Fruit fly (Drosophila melanogaster) whole organism, embryonic: ENCODE measurements around the gene CG15152.

Experiments
- ATbp ChIP-seq: fragments of 200-800 bp; sonication (Bioruptor generic); optimal IDR thresholded peaks from 2 replicates; lab custom pipeline; 2017; ENCODE audit warnings: missing biosample characterization, mild to moderate bottlenecking, missing genetic modification characterization, missing genetic modification reagents
- Atf-2 ChIP-seq: fragments of 200-800 bp; sonication (Bioruptor generic); optimal IDR thresholded peaks from 2 replicates; lab custom pipeline; 2016; ENCODE audit warnings: missing biosample characterization, missing genetic modification characterization
- Bgb ChIP-seq: fragments of 200-800 bp; sonication (Bioruptor generic); IDR thresholded peaks from 2 replicates; pipeline ENCODE4 v1.3.6; 2022; ENCODE audit warnings: missing biosample characterization, missing genetic modification characterization; ENCODE audit not compliant: partially characterized antibody
- Blimp-1 ChIP-seq: fragments of 200-800 bp; sonication (Bioruptor generic); optimal IDR thresholded peaks from 3 replicates; lab custom pipeline; 2018; ENCODE audit warnings: missing biosample characterization, missing genetic modification characterization, mild to moderate bottlenecking, moderate library complexity, missing genetic modification reagents
- CG10366 ChIP-seq: fragments of 200-800 bp; sonication (Bioruptor generic); IDR thresholded peaks from 2 replicates; pipeline ENCODE4 v1.3.6; 2022; ENCODE audit warnings: missing biosample characterization, missing genetic modification characterization
- CG11398 ChIP-seq: fragments of 200-800 bp; sonication (Bioruptor generic); optimal IDR thresholded peaks from 2 replicates; lab custom pipeline; 2016; ENCODE audit warnings: missing biosample characterization, missing genetic modification characterization
- CG11504 ChIP-seq: fragments of 200-800 bp; sonication (Bioruptor generic); optimal IDR thresholded peaks from 3 replicates; lab custom pipeline; 2019; ENCODE audit warnings: missing biosample characterization, mild to moderate bottlenecking, missing genetic modification characterization, moderate library complexity
- CG12299 ChIP-seq: fragments of 200-800 bp; sonication (Bioruptor generic); optimal IDR thresholded peaks from 2 replicates; lab custom pipeline; 2018; ENCODE audit warnings: missing biosample characterization, mild to moderate bottlenecking, missing genetic modification characterization
- CG12942 ChIP-seq: fragments of 200-800 bp; sonication (Bioruptor generic); optimal IDR thresholded peaks from 3 replicates; lab custom pipeline; 2016; ENCODE audit warnings: missing biosample characterization, missing genetic modification characterization
- CG13624 ChIP-seq: fragments of 200-800 bp; sonication (Bioruptor generic); optimal IDR thresholded peaks from 2 replicates; lab custom pipeline; 2016; ENCODE audit warnings: missing biosample characterization, missing genetic modification characterization
- CG1602 ChIP-seq: fragments of 200-800 bp; sonication (Bioruptor generic); optimal IDR thresholded peaks from 3 replicates; lab custom pipeline; 2016; ENCODE audit warnings: missing biosample characterization, missing genetic modification characterization
- CG18619 ChIP-seq: fragments of 200-800 bp; sonication (Bioruptor generic); optimal IDR thresholded peaks from 3 replicates; lab custom pipeline; 2017; ENCODE audit warnings: missing biosample characterization, mild to moderate bottlenecking, missing genetic modification characterization
- CG3407 ChIP-seq: fragments of 200-800 bp; sonication (Bioruptor generic); optimal IDR thresholded peaks from 2 replicates; lab custom pipeline; 2018; ENCODE audit warnings: missing biosample characterization, mild to moderate bottlenecking, missing genetic modification characterization
- CG3838 ChIP-seq: fragments of 200-800 bp; sonication (Bioruptor generic); optimal IDR thresholded peaks from 3 replicates; lab custom pipeline; 2016; ENCODE audit warnings: missing biosample characterization, missing genetic modification characterization
- CG4707 ChIP-seq: fragments of 200-800 bp; sonication (Bioruptor generic); optimal IDR thresholded peaks from 2 replicates; lab custom pipeline; 2018; ENCODE audit warnings: missing biosample characterization, mild to moderate bottlenecking, missing genetic modification characterization, moderate library complexity
- CG5180 ChIP-seq: fragments of 200-800 bp; sonication (Bioruptor generic); optimal IDR thresholded peaks from 3 replicates; lab custom pipeline; 2017; ENCODE audit warnings: missing biosample characterization, missing genetic modification characterization, mild to moderate bottlenecking, moderate library complexity, missing genetic modification reagents
- CG6175 ChIP-seq: fragments of 200-800 bp; sonication (Bioruptor generic); IDR thresholded peaks from 3 replicates; pipeline ENCODE4 v1.3.6; 2022; ENCODE audit warnings: missing biosample characterization, missing genetic modification characterization
- CG6765 ChIP-seq: fragments of 200-800 bp; sonication (Bioruptor generic); optimal IDR thresholded peaks from 3 replicates; lab custom pipeline; 2017; ENCODE audit warnings: missing biosample characterization, mild to moderate bottlenecking, missing genetic modification characterization
- CG8478 ChIP-seq: fragments of >200 bp; optimal IDR thresholded peaks from 2 replicates; lab custom pipeline; 2018
- CG9727 ChIP-seq: fragments of 200-800 bp; sonication (Bioruptor generic); optimal IDR thresholded peaks from 3 replicates; lab custom pipeline; 2017; ENCODE audit warnings: missing biosample characterization, mild to moderate bottlenecking, missing genetic modification characterization
- CG9797 ChIP-seq: fragments of 200-800 bp; sonication (Bioruptor generic); optimal IDR thresholded peaks from 3 replicates; lab custom pipeline; 2018; ENCODE audit warnings: missing biosample characterization, mild to moderate bottlenecking, missing genetic modification characterization
- CG9932 ChIP-seq: fragments of 200-800 bp; sonication (Bioruptor generic); IDR thresholded peaks from 2 replicates; pipeline ENCODE4 v1.3.6; 2022; ENCODE audit warnings: missing biosample characterization, missing genetic modification characterization
- Camta ChIP-seq: fragments of 200-800 bp; sonication (Bioruptor generic); optimal IDR thresholded peaks from 2 replicates; lab custom pipeline; 2016; ENCODE audit warnings: missing biosample characterization, missing genetic modification characterization
- ERR ChIP-seq: fragments of 200-800 bp; sonication (Bioruptor generic); optimal IDR thresholded peaks from 2 replicates; lab custom pipeline; 2016; ENCODE audit warnings: missing biosample characterization, missing genetic modification characterization
- Fer1 ChIP-seq: fragments of 200-800 bp; sonication (Bioruptor generic); optimal IDR thresholded peaks from 2 replicates; lab custom pipeline; 2017; ENCODE audit warnings: missing biosample characterization, mild to moderate bottlenecking, missing genetic modification characterization
- HmgZ ChIP-seq: fragments of 200-800 bp; sonication (Bioruptor generic); optimal IDR thresholded peaks from 2 replicates; lab custom pipeline; 2018; ENCODE audit warnings: missing biosample characterization, mild to moderate bottlenecking, missing genetic modification characterization
- Hr78 ChIP-seq, 2 experiments: fragments of 200-800 bp in 1 of 2; fragments of >200 bp in 1 of 2; sonication (Bioruptor generic) in 1 of 2; optimal IDR thresholded peaks; 2 replicates each; lab custom pipeline; 2017 to 2019; ENCODE audit warnings: missing biosample characterization in 2 of 2, missing genetic modification characterization in 2 of 2, mild to moderate bottlenecking in 1 of 2, moderate library complexity in 1 of 2
- Mad ChIP-seq: fragments of 200-800 bp; sonication (Bioruptor generic); optimal IDR thresholded peaks from 2 replicates; lab custom pipeline; 2016; ENCODE audit warnings: missing biosample characterization, missing genetic modification characterization
- Nf-YA ChIP-seq: fragments of 200-800 bp; sonication (Bioruptor generic); IDR thresholded peaks from 2 replicates; pipeline ENCODE4 v1.3.6; 2022; ENCODE audit warnings: missing biosample characterization, missing genetic modification characterization
- NfI ChIP-seq: fragments of 200-800 bp; sonication (Bioruptor generic); optimal IDR thresholded peaks from 3 replicates; lab custom pipeline; 2018; ENCODE audit warnings: missing biosample characterization, mild to moderate bottlenecking, missing genetic modification characterization, moderate library complexity
- Opbp ChIP-seq: fragments of 200-800 bp; sonication (Bioruptor generic); IDR thresholded peaks from 3 replicates; pipeline ENCODE4 v1.3.6; 2022; ENCODE audit warnings: missing biosample characterization, missing genetic modification characterization; ENCODE audit not compliant: partially characterized antibody
- Ravus ChIP-seq: fragments of 200-800 bp; sonication (Bioruptor generic); IDR thresholded peaks from 2 replicates; pipeline ENCODE4 v1.3.6; 2022; ENCODE audit warnings: missing biosample characterization, missing genetic modification characterization
- Sin3A ChIP-seq: fragments of >200 bp; optimal IDR thresholded peaks from 2 replicates; lab custom pipeline; 2018
- Vsx1 ChIP-seq: fragments of 200-800 bp; sonication (Bioruptor generic); optimal IDR thresholded peaks from 2 replicates; lab custom pipeline; 2017; ENCODE audit warnings: missing biosample characterization, mild to moderate bottlenecking, missing genetic modification characterization, missing genetic modification reagents
- bowl ChIP-seq: fragments of 200-800 bp; sonication (Bioruptor generic); IDR thresholded peaks from 2 replicates; pipeline ENCODE4 v1.3.6; 2022; ENCODE audit warnings: missing biosample characterization, missing genetic modification characterization
- btn ChIP-seq: fragments of 200-800 bp; sonication (Bioruptor generic); optimal IDR thresholded peaks from 2 replicates; lab custom pipeline; 2016; ENCODE audit warnings: missing biosample characterization, missing genetic modification characterization
- croc ChIP-seq: fragments of 200-800 bp; sonication (Bioruptor generic); conservative IDR thresholded peaks from 3 replicates; pipeline ENCODE4 v1.3.6; 2022; ENCODE audit warnings: missing biosample characterization, missing genetic modification characterization
- crp ChIP-seq, 2 experiments: fragments of 200-800 bp; sonication (Bioruptor generic); optimal IDR thresholded peaks; 2 replicates in 1 of 2; 3 replicates in 1 of 2; lab custom pipeline; 2017; ENCODE audit warnings: missing biosample characterization in 2 of 2, missing genetic modification characterization in 2 of 2, mild to moderate bottlenecking in 1 of 2, moderate library complexity in 1 of 2
- dmrt99B ChIP-seq: fragments of 200-800 bp; sonication (Bioruptor generic); optimal IDR thresholded peaks from 2 replicates; lab custom pipeline; 2018; ENCODE audit warnings: missing biosample characterization, mild to moderate bottlenecking, missing genetic modification characterization, moderate library complexity
- gce ChIP-seq: fragments of 200-800 bp; sonication (Bioruptor generic); IDR thresholded peaks from 3 replicates; pipeline ENCODE4 v1.3.6; 2022; ENCODE audit warnings: missing biosample characterization, missing genetic modification characterization
- ham ChIP-seq: fragments of 200-800 bp; sonication (Bioruptor generic); IDR thresholded peaks from 2 replicates; pipeline ENCODE4 v1.3.6; 2022; ENCODE audit warnings: missing biosample characterization, missing genetic modification characterization
- hbn ChIP-seq: fragments of 200-800 bp; sonication (Bioruptor generic); IDR thresholded peaks from 2 replicates; pipeline ENCODE4 v1.3.6; 2022; ENCODE audit warnings: missing biosample characterization, missing genetic modification characterization; ENCODE audit not compliant: partially characterized antibody
- hkb ChIP-seq, 2 experiments: fragments of 200-800 bp in 1 of 2; fragments of >200 bp in 1 of 2; sonication (Bioruptor generic) in 1 of 2; IDR thresholded peaks in 1 of 2; optimal IDR thresholded peaks in 1 of 2; 2 replicates each; pipeline versions ENCODE4 v1.3.6 to Lab custom; 2017 to 2022; ENCODE audit warnings: missing biosample characterization in 1 of 2, missing genetic modification characterization in 1 of 2
- jigr1 ChIP-seq: fragments of 200-800 bp; sonication (Bioruptor generic); IDR thresholded peaks from 3 replicates; pipeline ENCODE4 v1.3.6; 2022; ENCODE audit warnings: missing biosample characterization, missing genetic modification characterization
- jing ChIP-seq: fragments of 200-800 bp; sonication (Bioruptor generic); optimal IDR thresholded peaks from 2 replicates; lab custom pipeline; 2018; ENCODE audit warnings: missing biosample characterization, mild to moderate bottlenecking, missing genetic modification characterization
- mam ChIP-seq: fragments of 200-800 bp; sonication (Bioruptor generic); optimal IDR thresholded peaks from 3 replicates; lab custom pipeline; 2016; ENCODE audit warnings: missing biosample characterization, missing genetic modification characterization
- nom ChIP-seq: fragments of 200-800 bp; sonication (Bioruptor generic); optimal IDR thresholded peaks from 2 replicates; lab custom pipeline; 2017; ENCODE audit warnings: missing biosample characterization, missing genetic modification characterization, mild to moderate bottlenecking, moderate library complexity, missing genetic modification reagents
- pho ChIP-seq: fragments of 200-800 bp; sonication (Bioruptor generic); optimal IDR thresholded peaks from 2 replicates; lab custom pipeline; 2016; ENCODE audit warnings: missing biosample characterization, missing genetic modification characterization
- slbo ChIP-seq: fragments of 200-800 bp; sonication (Bioruptor generic); IDR thresholded peaks from 2 replicates; pipeline ENCODE4 v1.3.6; 2022; ENCODE audit warnings: missing biosample characterization, missing genetic modification characterization
- sob ChIP-seq: fragments of 200-800 bp; sonication (Bioruptor generic); IDR thresholded peaks from 2 replicates; pipeline ENCODE4 v1.3.6; 2022; ENCODE audit warnings: missing biosample characterization, missing genetic modification characterization
- ttk ChIP-seq: fragments of 200-800 bp; sonication (Bioruptor generic); IDR thresholded peaks from 2 replicates; pipeline ENCODE4 v2.1.2; 2022; ENCODE audit warnings: missing biosample characterization, missing genetic modification characterization
- usp ChIP-seq: fragments of >200 bp; optimal IDR thresholded peaks from 2 replicates; lab custom pipeline; 2017; ENCODE audit warnings: missing biosample characterization, missing genetic modification characterization

The CG15152 gene

DNA sequence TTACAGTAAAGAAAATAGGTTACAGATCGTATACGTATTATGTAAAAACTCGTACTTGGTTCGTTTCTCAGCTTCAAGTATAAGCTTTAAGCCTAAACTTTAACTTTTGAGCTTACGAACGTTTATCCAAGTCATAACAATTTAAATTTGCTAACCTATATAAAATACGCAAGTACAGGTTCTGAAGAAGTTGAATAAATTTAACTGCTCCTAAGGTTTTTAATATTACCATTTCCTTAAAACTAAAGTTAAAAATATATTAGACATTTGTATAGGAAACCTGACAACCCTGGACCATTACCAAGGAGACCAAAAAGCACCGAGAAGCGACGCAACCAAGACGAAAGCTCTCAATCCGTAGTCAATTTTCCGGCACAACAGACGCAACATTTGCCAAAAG, 5.3 kb downstream of the CG15152 start, which contains the start of gene CG5758 (continued):
- peak; percentile 30 for TF ChIP-seq CG12299 (tag; lab: Kevin White, UChicago)
- no peak for TF ChIP-seq CG18619 (GFP tag; lab: Kevin White, UChicago)
- no peak for TF ChIP-seq ttk (GFP tag; lab: Robert Waterston, UW)
- TF ChIP-seq Atf-2 (GFP tag; lab: Kevin White, UChicago) = no peak
- no peak for TF ChIP-seq btn (GFP tag; lab: Kevin White, UChicago)
- TF ChIP-seq CG6765 (GFP tag; lab: Kevin White, UChicago) = no peak
- peak; percentile 59 for TF ChIP-seq CG11504 (tag; lab: Kevin White, UChicago)
- no peak for TF ChIP-seq Blimp-1 (GFP tag; lab: Kevin White, UChicago)
- peak; percentile 22 for TF ChIP-seq pho (GFP tag; lab: Kevin White, UChicago)
- no peak for TF ChIP-seq CG9797 (GFP tag; lab: Kevin White, UChicago)
- no peak for TF ChIP-seq Nf-YA (GFP tag; lab: Robert Waterston, UW)
- TF ChIP-seq Hr78 (GFP tag; optimal IDR thresholded peaks at IDR 0.05; lab: Kevin White, UChicago) = no peak
- TF ChIP-seq sob (GFP tag; lab: Robert Waterston, UW) = peak; percentile 23; the same call in 1 of the 2 replicates
- TF ChIP-seq slbo (GFP tag; lab: Robert Waterston, UW) = peak; percentile 40
- no peak for TF ChIP-seq bowl (GFP tag; lab: Robert Waterston, UW)
- no peak for TF ChIP-seq CG6175 (GFP tag; lab: Robert Waterston, UW)
- TF ChIP-seq CG12942 = no peak
- TF ChIP-seq hkb (optimal IDR thresholded peaks at IDR 0.05; lab: Kevin White, UChicago) = no peak
- TF ChIP-seq hkb (GFP tag; IDR thresholded peaks at IDR 0.05; lab: Robert Waterston, UW) = peak; percentile 53; the same call in 1 of the 2 replicates
- peak; percentile 25 for TF ChIP-seq mam (GFP tag; lab: Kevin White, UChicago)
- TF ChIP-seq NfI (GFP tag; lab: Kevin White, UChicago) = no peak
- TF ChIP-seq hbn (GFP tag; lab: Robert Waterston, UW) = no peak
- TF ChIP-seq nom (GFP tag; lab: Kevin White, UChicago) = no peak
- TF ChIP-seq CG5180 (GFP tag; lab: Kevin White, UChicago) = peak; percentile 57
- TF ChIP-seq crp (GFP tag; optimal IDR thresholded peaks at IDR 0.05; lab: Kevin White, UChicago) = no peak
- TF ChIP-seq CG13624 = peak; percentile 13
- peak; percentile 36 for TF ChIP-seq Fer1 (GFP tag; lab: Kevin White, UChicago)
- TF ChIP-seq jigr1 = no peak
- TF ChIP-seq CG3838 (GFP tag; lab: Kevin White, UChicago) = no peak
- no peak for TF ChIP-seq Mad (GFP tag; lab: Kevin White, UChicago)
- no peak for TF ChIP-seq usp (GFP tag; lab: Kevin White, UChicago)
- TF ChIP-seq dmrt99B (tag; lab: Kevin White, UChicago) = no peak
- no peak for TF ChIP-seq ATbp (GFP tag; lab: Kevin White, UChicago)
- TF ChIP-seq CG11398 (GFP tag; lab: Kevin White, UChicago) = no peak
- no peak for TF ChIP-seq HmgZ (tag; lab: Kevin White, UChicago)
- TF ChIP-seq croc (GFP tag; lab: Robert Waterston, UW) = no peak
- no peak for TF ChIP-seq Opbp (GFP tag; lab: Robert Waterston, UW)
- no peak for TF ChIP-seq ERR
- no peak for TF ChIP-seq Sin3A (lab: Kevin White, UChicago)
- TF ChIP-seq CG3407 = no peak
- no peak for TF ChIP-seq CG10366 (GFP tag; lab: Robert Waterston, UW)
- TF ChIP-seq Bgb (GFP tag; lab: Robert Waterston, UW) = peak; percentile 49; the same call in 1 of the 2 replicates
- no peak for TF ChIP-seq CG9932 (GFP tag; lab: Robert Waterston, UW)
- TF ChIP-seq Vsx1 (GFP tag; lab: Kevin White, UChicago) = no peak
- no peak for TF ChIP-seq Camta (GFP tag; lab: Kevin White, UChicago)
- TF ChIP-seq ham = no peak
- no peak for TF ChIP-seq Ravus (GFP tag; lab: Robert Waterston, UW)
- TF ChIP-seq jing (GFP tag; lab: Kevin White, UChicago) = no peak
- TF ChIP-seq CG9727 = no peak
- no peak for TF ChIP-seq CG1602 (GFP tag; lab: Kevin White, UChicago)
- no peak for TF ChIP-seq CG4707 (GFP tag; lab: Kevin White, UChicago)
- no peak for TF ChIP-seq gce (GFP tag; lab: Robert Waterston, UW)
- TF ChIP-seq CG8478 (lab: Kevin White, UChicago) = no peak
